Worm (Caenorhabditis elegans) whole organism, L4 larva: Measurements from ENCODE around the gene F48F7.3.

Experiments used
- D1046.2 ChIP-seq: fragments of 200-800 bp; sonication (Bioruptor generic); IDR thresholded peaks from 2 replicates; pipeline ENCODE4 v1.3.6; 2022; ENCODE audit warnings: missing genetic modification characterization, missing compliant biosample characterization
- F10B5.3 ChIP-seq: sonication (generic microtip); optimal IDR thresholded peaks from 2 replicates; lab custom pipeline; 2016; ENCODE audit warnings: mild to moderate bottlenecking, missing genetic modification characterization, missing compliant biosample characterization
- R02D3.7 ChIP-seq: fragments of 150-350 bp; sonication (generic microtip); optimal IDR thresholded peaks from 3 replicates; lab custom pipeline; 2014; ENCODE audit warnings: missing biosample characterization, missing genetic modification characterization
- T20F7.1 ChIP-seq: fragments of 200-800 bp; sonication (Bioruptor generic); optimal IDR thresholded peaks from 2 replicates; lab custom pipeline; 2018; ENCODE audit warnings: mild to moderate bottlenecking, missing genetic modification characterization, missing compliant biosample characterization
- Y75B8A.6 ChIP-seq: fragments of 200-800 bp; sonication (Bioruptor generic); IDR thresholded peaks from 2 replicates; pipeline ENCODE4 v1.3.6; 2022; ENCODE audit warnings: missing genetic modification reagents, missing genetic modification characterization, missing compliant biosample characterization
- ZK337.2 ChIP-seq: fragments of 200-800 bp; sonication (Bioruptor generic); IDR thresholded peaks from 2 replicates; pipeline ENCODE4 v1.3.6; 2022; ENCODE audit warnings: missing genetic modification reagents, missing genetic modification characterization, missing compliant biosample characterization
- aha-1 ChIP-seq: fragments of 150-350 bp; peaks from one replicate; lab custom pipeline; 2014; ENCODE audit warnings: missing biosample characterization, missing genetic modification characterization
- arid-1 ChIP-seq: fragments of 200-800 bp; sonication (Bioruptor generic); conservative IDR thresholded peaks from 2 replicates; pipeline ENCODE4 v1.3.6; 2022; ENCODE audit warnings: missing genetic modification reagents, missing genetic modification characterization, missing compliant biosample characterization
- attf-4 ChIP-seq: sonication (generic microtip); optimal IDR thresholded peaks from 3 replicates; lab custom pipeline; 2017; ENCODE audit warnings: missing biosample characterization, missing genetic modification characterization
- ceh-20 ChIP-seq: fragments of 200-800 bp; sonication (Bioruptor generic); IDR thresholded peaks from 2 replicates; pipeline ENCODE4 v1.3.6; 2022; ENCODE audit warnings: missing genetic modification reagents, missing genetic modification characterization, missing compliant biosample characterization
- cey-2 ChIP-seq: sonication (generic microtip); optimal IDR thresholded peaks from 3 replicates; lab custom pipeline; 2017; ENCODE audit warnings: missing genetic modification characterization, mild to moderate bottlenecking, missing compliant biosample characterization, antibody characterized with exemption, borderline replicate concordance; ENCODE audit not compliant: insufficient read depth
- daf-16 ChIP-seq, 3 experiments: sonication (generic microtip); optimal IDR thresholded peaks; 2 replicates each; lab custom pipeline; 2016 to 2017; ENCODE audit warnings: missing genetic modification characterization in 3 of 3, missing genetic modification reagents in 3 of 3, mild to moderate bottlenecking in 2 of 3, missing compliant biosample characterization in 2 of 3, missing biosample characterization in 1 of 3, moderate library complexity in 1 of 3
- daf-8 ChIP-seq: fragments of 200-800 bp; sonication (Bioruptor generic); IDR thresholded peaks from 2 replicates; pipeline ENCODE4 v1.3.6; 2022; ENCODE audit warnings: missing genetic modification characterization, missing compliant biosample characterization
- dmd-8 ChIP-seq: fragments of 200-800 bp; sonication (Bioruptor generic); IDR thresholded peaks from 2 replicates; pipeline ENCODE4 v1.3.6; 2022; ENCODE audit warnings: missing genetic modification characterization, missing compliant biosample characterization
- dpl-1 ChIP-seq: fragments of 150-350 bp; optimal IDR thresholded peaks from 2 replicates; lab custom pipeline; 2014; ENCODE audit warnings: missing biosample characterization, missing genetic modification reagents, missing genetic modification characterization
- duxl-1 ChIP-seq: sonication (generic microtip); optimal IDR thresholded peaks from 2 replicates; lab custom pipeline; 2016; ENCODE audit warnings: mild to moderate bottlenecking, missing genetic modification characterization, moderate library complexity, missing compliant biosample characterization; ENCODE audit not compliant: poor library complexity
- dve-1 ChIP-seq: sonication (generic microtip); optimal IDR thresholded peaks from 2 replicates; lab custom pipeline; 2017; ENCODE audit warnings: antibody characterized with exemption, mild to moderate bottlenecking, missing genetic modification characterization, missing compliant biosample characterization; ENCODE audit not compliant: insufficient read depth
- egl-27 ChIP-seq: sonication (generic microtip); optimal IDR thresholded peaks from 3 replicates; lab custom pipeline; 2017; ENCODE audit warnings: missing biosample characterization, missing genetic modification reagents, missing genetic modification characterization
- gei-8 ChIP-seq: fragments of 200-800 bp; sonication (Bioruptor generic); optimal IDR thresholded peaks from 2 replicates; lab custom pipeline; 2018; ENCODE audit warnings: mild to moderate bottlenecking, missing genetic modification characterization, missing compliant biosample characterization
- hlh-30 ChIP-seq: sonication (generic microtip); optimal IDR thresholded peaks from 2 replicates; lab custom pipeline; 2017; ENCODE audit warnings: antibody characterized with exemption, mild to moderate bottlenecking, missing genetic modification characterization, missing compliant biosample characterization; ENCODE audit not compliant: insufficient read depth
- jun-1 ChIP-seq: fragments of 150-350 bp; optimal IDR thresholded peaks from 2 replicates; lab custom pipeline; 2014; ENCODE audit warnings: missing biosample characterization, missing genetic modification reagents, missing genetic modification characterization
- lim-7 ChIP-seq: fragments of 200-800 bp; sonication (Bioruptor generic); IDR thresholded peaks from 2 replicates; pipeline ENCODE4 v1.3.6; 2022; ENCODE audit warnings: missing genetic modification characterization, missing compliant biosample characterization
- lir-3 ChIP-seq: sonication (generic microtip); optimal IDR thresholded peaks from 2 replicates; lab custom pipeline; 2016; ENCODE audit warnings: mild to moderate bottlenecking, missing genetic modification characterization, missing compliant biosample characterization
- lsy-2 ChIP-seq, 2 experiments: fragments of 150-350 bp in 1 of 2; sonication (generic microtip) in 1 of 2; optimal IDR thresholded peaks; 2 replicates each; lab custom pipeline; 2014 to 2017; ENCODE audit warnings: missing biosample characterization in 2 of 2, missing genetic modification characterization in 2 of 2
- madf-5 ChIP-seq, 2 experiments: fragments of 200-800 bp; sonication (Bioruptor generic); IDR thresholded peaks; 2 replicates each; pipeline ENCODE4 v1.3.6; 2022; ENCODE audit warnings: missing compliant biosample characterization in 2 of 2, missing genetic modification characterization in 2 of 2
- madf-9 ChIP-seq: fragments of 200-800 bp; sonication (Bioruptor generic); conservative IDR thresholded peaks from 2 replicates; pipeline ENCODE4 v1.3.6; 2022; ENCODE audit warnings: missing genetic modification reagents, missing genetic modification characterization, missing compliant biosample characterization
- mdl-1 ChIP-seq, 2 experiments: fragments of 150-350 bp in 1 of 2; sonication (generic microtip) in 1 of 2; optimal IDR thresholded peaks; 2 replicates each; lab custom pipeline; 2014 to 2017; ENCODE audit warnings: missing biosample characterization in 2 of 2, missing genetic modification characterization in 2 of 2
- mdt-29 ChIP-seq: fragments of 200-800 bp; sonication (Bioruptor generic); IDR thresholded peaks from 2 replicates; pipeline ENCODE4 v1.3.6; 2022; ENCODE audit warnings: missing genetic modification reagents, missing genetic modification characterization, missing compliant biosample characterization
- mep-1 ChIP-seq: fragments of 150-350 bp; sonication (generic microtip); optimal IDR thresholded peaks from 3 replicates; lab custom pipeline; 2014; ENCODE audit warnings: missing biosample characterization, missing genetic modification characterization
- mxl-2 ChIP-seq: fragments of 200-800 bp; sonication (Bioruptor generic); conservative IDR thresholded peaks from 2 replicates; pipeline ENCODE4 v1.3.6; 2022; ENCODE audit warnings: missing genetic modification reagents, missing genetic modification characterization, missing compliant biosample characterization
- nhr-11 ChIP-seq: fragments of 150-350 bp; optimal IDR thresholded peaks from 2 replicates; lab custom pipeline; 2014; ENCODE audit warnings: missing biosample characterization, missing genetic modification characterization
- nhr-28 ChIP-seq: fragments of 150-350 bp; optimal IDR thresholded peaks from 2 replicates; lab custom pipeline; 2014; ENCODE audit warnings: missing biosample characterization, missing genetic modification characterization
- nhr-42 ChIP-seq: fragments of 200-800 bp; sonication (Bioruptor generic); IDR thresholded peaks from 2 replicates; pipeline ENCODE4 v1.3.6; 2022; ENCODE audit warnings: missing genetic modification characterization, missing compliant biosample characterization
- pha-4 ChIP-seq, 2 experiments: fragments of 150-350 bp in 1 of 2; fragments of 200-800 bp in 1 of 2; sonication (Bioruptor generic) in 1 of 2; IDR thresholded peaks in 1 of 2; optimal IDR thresholded peaks in 1 of 2; 2 replicates each; pipeline versions ENCODE4 v1.3.6 to Lab custom; 2014 to 2022; ENCODE audit warnings: missing genetic modification characterization in 2 of 2, missing genetic modification reagents in 2 of 2, missing biosample characterization in 1 of 2, missing compliant biosample characterization in 1 of 2
- php-3 ChIP-seq: fragments of 200-800 bp; sonication (Bioruptor generic); IDR thresholded peaks from 2 replicates; pipeline ENCODE4 v1.3.6; 2022; ENCODE audit warnings: missing genetic modification reagents, missing genetic modification characterization, missing compliant biosample characterization
- rbr-2 ChIP-seq: sonication (generic microtip); optimal IDR thresholded peaks from 2 replicates; lab custom pipeline; 2016; ENCODE audit warnings: missing genotype, missing genetic modification characterization, missing compliant biosample characterization
- sdz-12 ChIP-seq: fragments of 200-800 bp; sonication (Bioruptor generic); optimal IDR thresholded peaks from 2 replicates; lab custom pipeline; 2018; ENCODE audit warnings: mild to moderate bottlenecking, missing genetic modification characterization, missing compliant biosample characterization
- skn-1 ChIP-seq: fragments of 150-350 bp; optimal IDR thresholded peaks from 2 replicates; lab custom pipeline; 2014; ENCODE audit warnings: missing biosample characterization, missing genetic modification characterization
- snpc-1.2 ChIP-seq: fragments of 200-800 bp; sonication (Bioruptor generic); IDR thresholded peaks from 2 replicates; pipeline ENCODE4 v1.3.6; 2022; ENCODE audit warnings: missing genetic modification reagents, missing genetic modification characterization, missing compliant biosample characterization
- snpc-4 ChIP-seq: fragments of 150-350 bp; optimal IDR thresholded peaks from 2 replicates; lab custom pipeline; 2014; ENCODE audit warnings: missing biosample characterization, missing genetic modification characterization
- spr-1 ChIP-seq: sonication (generic microtip); optimal IDR thresholded peaks from 2 replicates; lab custom pipeline; 2016; ENCODE audit warnings: mild to moderate bottlenecking, missing genetic modification characterization, missing compliant biosample characterization
- spr-3 ChIP-seq: fragments of 200-800 bp; sonication (Bioruptor generic); optimal IDR thresholded peaks from 2 replicates; lab custom pipeline; 2018; ENCODE audit warnings: mild to moderate bottlenecking, missing genetic modification characterization, missing compliant biosample characterization
- unc-130 ChIP-seq: sonication (generic microtip); optimal IDR thresholded peaks from 2 replicates; lab custom pipeline; 2016; ENCODE audit warnings: missing genetic modification reagents, missing genetic modification characterization, missing compliant biosample characterization
- unc-39 ChIP-seq: sonication (generic microtip); optimal IDR thresholded peaks from 2 replicates; lab custom pipeline; 2017; ENCODE audit warnings: missing biosample characterization, missing genetic modification characterization
- unc-62 ChIP-seq, 3 experiments: fragments of 150-350 bp in 1 of 3; sonication (generic microtip); optimal IDR thresholded peaks in 2 of 3; peaks in 1 of 3; 1 replicate in 1 of 3; 2 replicates in 2 of 3; lab custom pipeline; 2014 to 2017; ENCODE audit warnings: missing biosample characterization in 3 of 3, missing genetic modification characterization in 3 of 3, missing genetic modification reagents in 3 of 3, missing genotype in 1 of 3
- vab-7 ChIP-seq: fragments of 200-800 bp; sonication (Bioruptor generic); IDR thresholded peaks from 2 replicates; pipeline ENCODE4 v1.3.6; 2022; ENCODE audit warnings: missing genetic modification reagents, missing genetic modification characterization, missing compliant biosample characterization
- zfp-3 ChIP-seq: fragments of 200-800 bp; sonication (Bioruptor generic); conservative IDR thresholded peaks from 2 replicates; pipeline ENCODE4 v1.3.6; 2022; ENCODE audit warnings: missing genetic modification reagents, missing genetic modification characterization, missing compliant biosample characterization
- zip-2 ChIP-seq: fragments of 150-350 bp; optimal IDR thresholded peaks from 2 replicates; lab custom pipeline; 2014; ENCODE audit warnings: missing biosample characterization, missing genetic modification characterization
- ztf-11 ChIP-seq: fragments of 150-350 bp; optimal IDR thresholded peaks from 2 replicates; lab custom pipeline; 2014; ENCODE audit warnings: missing biosample characterization, missing genetic modification characterization

The F48F7.3 gene

DNA sequence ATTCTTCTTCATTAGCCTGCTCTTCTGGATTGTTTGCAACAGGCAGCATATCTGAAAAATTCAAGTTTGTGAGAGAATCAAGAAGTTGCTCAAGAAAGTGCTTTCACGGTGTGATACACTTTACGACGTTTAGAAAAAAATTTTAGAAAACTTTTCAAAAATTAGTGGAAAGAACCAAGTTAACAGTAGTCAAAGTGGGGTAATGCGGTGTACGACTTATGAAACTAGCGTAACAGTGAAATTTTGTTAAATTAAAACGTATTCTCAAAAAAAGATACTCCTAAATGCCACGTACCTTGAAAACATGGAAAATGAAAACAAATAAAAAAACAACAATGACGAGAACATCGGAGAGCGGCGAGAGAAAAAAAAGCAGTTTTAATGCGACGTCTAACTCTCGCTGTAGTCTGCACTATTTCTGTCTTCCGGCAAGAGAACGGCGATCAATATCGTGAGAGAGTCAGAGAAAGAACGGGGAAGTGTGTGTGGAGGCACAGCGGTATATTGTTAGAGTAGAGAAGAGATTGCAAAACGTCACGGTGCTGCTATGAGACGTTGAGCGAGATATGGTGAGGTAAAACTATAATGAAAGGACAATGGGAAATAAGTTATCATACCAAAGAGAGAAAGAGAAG is 46.1 kb upstream of the F48F7.3 start, which contains the start of gene ekl-5 (continued):
- TF ChIP-seq arid-1 (GFP tag; lab: Robert Waterston, UW) = no peak
- no peak for TF ChIP-seq madf-5 (GFP tag; IDR thresholded peaks at IDR 0.05; lab: Robert Waterston, UW)
- peak; percentile 17 for TF ChIP-seq spr-1
- TF ChIP-seq ceh-20 (GFP tag; lab: Robert Waterston, UW) = no peak
- peak; percentile 63 for TF ChIP-seq mep-1 (tag; lab: Kevin White, UChicago)
- peak; percentile 91 for TF ChIP-seq nhr-28 (tag; lab: Kevin White, UChicago)
- TF ChIP-seq D1046.2 (GFP tag; lab: Robert Waterston, UW) = no peak
- peak; percentile 26 for TF ChIP-seq dpl-1 (GFP tag; lab: Kevin White, UChicago)
- peak; percentile 85 for TF ChIP-seq nhr-11 (tag; lab: Kevin White, UChicago)
- no peak for TF ChIP-seq unc-39 (tag; lab: Kevin White, UChicago)
- TF ChIP-seq nhr-42 (GFP tag; lab: Robert Waterston, UW) = no peak
- no peak for TF ChIP-seq cey-2 (tag; lab: Kevin White, UChicago)
- TF ChIP-seq mdl-1 (tag; optimal IDR thresholded peaks at IDR 0.05; lab: Kevin White, UChicago) = peak in 1 of 2 experiments; percentile 62
- TF ChIP-seq duxl-1 (tag; lab: Kevin White, UChicago) = peak; percentile 27
- TF ChIP-seq egl-27 (tag; lab: Kevin White, UChicago) = no peak
- no peak for TF ChIP-seq skn-1 (tag; lab: Kevin White, UChicago)
- peak; percentile 64 for TF ChIP-seq rbr-2 (tag; lab: Kevin White, UChicago)
- no peak for TF ChIP-seq attf-4 (tag; lab: Kevin White, UChicago)
- no peak for TF ChIP-seq php-3 (GFP tag; lab: Robert Waterston, UW)
- no peak for TF ChIP-seq snpc-4 (tag; lab: Kevin White, UChicago)
- no peak for TF ChIP-seq dmd-8 (GFP tag; lab: Robert Waterston, UW)
- TF ChIP-seq mxl-2 (GFP tag; lab: Robert Waterston, UW) = no peak
- TF ChIP-seq pha-4 (GFP tag; IDR thresholded peaks at IDR 0.05; lab: Robert Waterston, UW) = no peak
- peak; percentile 77 for TF ChIP-seq pha-4 (tag; optimal IDR thresholded peaks at IDR 0.05; lab: Kevin White, UChicago)
- TF ChIP-seq dve-1 = peak; percentile 76
- peak; percentile 47 for TF ChIP-seq hlh-30 (tag; lab: Kevin White, UChicago)
- no peak for TF ChIP-seq madf-9 (GFP tag; lab: Robert Waterston, UW)
- TF ChIP-seq unc-130 (GFP tag; lab: Kevin White, UChicago) = no peak
- TF ChIP-seq ztf-11 (tag; lab: Kevin White, UChicago) = no peak
- TF ChIP-seq zfp-3 (GFP tag; lab: Robert Waterston, UW) = no peak
- peak; percentile 78 for TF ChIP-seq aha-1
- no peak for TF ChIP-seq lir-3
- TF ChIP-seq Y75B8A.6 (GFP tag; lab: Robert Waterston, UW) = no peak
- peak in 1 of 2 experiments; percentile 47 for TF ChIP-seq daf-16 (GFP tag; optimal IDR thresholded peaks at IDR 0.05; lab: Kevin White, UChicago)
- TF ChIP-seq daf-16 (tag; optimal IDR thresholded peaks at IDR 0.05; lab: Kevin White, UChicago) = peak; percentile 32
- TF ChIP-seq mdt-29 (GFP tag; lab: Robert Waterston, UW) = no peak
- TF ChIP-seq unc-62 (GFP tag; optimal IDR thresholded peaks at IDR 0.05 in 1 of 2; lab: Kevin White, UChicago) = peak in 1 of 2 experiments; percentile 77
- no peak for TF ChIP-seq unc-62 (tag; optimal IDR thresholded peaks at IDR 0.05; lab: Kevin White, UChicago)
- TF ChIP-seq T20F7.1 (GFP tag; lab: Kevin White, UChicago) = no peak
- no peak for TF ChIP-seq F10B5.3 (tag; lab: Kevin White, UChicago)
- peak in 1 of 2 experiments; percentile 70 for TF ChIP-seq lsy-2 (tag; optimal IDR thresholded peaks at IDR 0.05; lab: Kevin White, UChicago)
- TF ChIP-seq R02D3.7 (tag; lab: Kevin White, UChicago) = no peak
- no peak for TF ChIP-seq vab-7
- no peak for TF ChIP-seq ZK337.2 (GFP tag; lab: Robert Waterston, UW)
- no peak for TF ChIP-seq lim-7
- TF ChIP-seq zip-2 (tag; lab: Kevin White, UChicago) = no peak
- TF ChIP-seq gei-8 (GFP tag; lab: Kevin White, UChicago) = no peak
- TF ChIP-seq spr-3 = no peak
- no peak for TF ChIP-seq snpc-1.2 (GFP tag; lab: Robert Waterston, UW)
- no peak for TF ChIP-seq sdz-12
- peak; percentile 32 for TF ChIP-seq jun-1 (tag; lab: Kevin White, UChicago)
- TF ChIP-seq daf-8 = no peak
